Worm (Caenorhabditis elegans) whole organism, late embryonic: ENCODE measurements around the gene tag-151.

Source experiments
- ama-1 ChIP-seq: fragments of 150-350 bp; optimal IDR thresholded peaks from 2 replicates; lab custom pipeline; 2014
- pqm-1 ChIP-seq: sonication (generic microtip); optimal IDR thresholded peaks from 2 replicates; lab custom pipeline; 2016; ENCODE audit warnings: missing genetic modification characterization, missing compliant biosample characterization

DNA sequence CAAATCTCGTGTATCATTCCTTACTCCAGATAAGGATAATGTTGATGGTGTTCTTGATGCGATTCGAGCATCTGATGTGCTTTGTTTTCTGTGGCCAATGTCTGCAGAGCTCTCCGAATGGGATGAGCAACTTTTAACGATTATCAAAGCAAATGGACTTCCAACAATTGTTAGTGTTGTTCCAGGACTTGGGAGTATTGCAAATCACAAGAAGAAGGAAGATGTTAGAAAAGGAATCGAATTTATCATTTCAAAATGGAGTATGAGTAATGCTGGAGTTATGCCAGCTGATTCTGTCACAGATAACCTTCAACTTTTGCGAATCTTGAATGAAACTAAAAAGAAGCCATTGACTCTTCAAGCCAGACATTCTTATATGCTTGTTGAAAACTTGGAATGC is 736 bp downstream of the tag-151 start:
- TF ChIP-seq ama-1: no peak
- no peak for TF ChIP-seq pqm-1
